Fruit fly (Drosophila melanogaster): ENCODE measurements around the gene CG42846.

The CG42846 gene

DNA sequence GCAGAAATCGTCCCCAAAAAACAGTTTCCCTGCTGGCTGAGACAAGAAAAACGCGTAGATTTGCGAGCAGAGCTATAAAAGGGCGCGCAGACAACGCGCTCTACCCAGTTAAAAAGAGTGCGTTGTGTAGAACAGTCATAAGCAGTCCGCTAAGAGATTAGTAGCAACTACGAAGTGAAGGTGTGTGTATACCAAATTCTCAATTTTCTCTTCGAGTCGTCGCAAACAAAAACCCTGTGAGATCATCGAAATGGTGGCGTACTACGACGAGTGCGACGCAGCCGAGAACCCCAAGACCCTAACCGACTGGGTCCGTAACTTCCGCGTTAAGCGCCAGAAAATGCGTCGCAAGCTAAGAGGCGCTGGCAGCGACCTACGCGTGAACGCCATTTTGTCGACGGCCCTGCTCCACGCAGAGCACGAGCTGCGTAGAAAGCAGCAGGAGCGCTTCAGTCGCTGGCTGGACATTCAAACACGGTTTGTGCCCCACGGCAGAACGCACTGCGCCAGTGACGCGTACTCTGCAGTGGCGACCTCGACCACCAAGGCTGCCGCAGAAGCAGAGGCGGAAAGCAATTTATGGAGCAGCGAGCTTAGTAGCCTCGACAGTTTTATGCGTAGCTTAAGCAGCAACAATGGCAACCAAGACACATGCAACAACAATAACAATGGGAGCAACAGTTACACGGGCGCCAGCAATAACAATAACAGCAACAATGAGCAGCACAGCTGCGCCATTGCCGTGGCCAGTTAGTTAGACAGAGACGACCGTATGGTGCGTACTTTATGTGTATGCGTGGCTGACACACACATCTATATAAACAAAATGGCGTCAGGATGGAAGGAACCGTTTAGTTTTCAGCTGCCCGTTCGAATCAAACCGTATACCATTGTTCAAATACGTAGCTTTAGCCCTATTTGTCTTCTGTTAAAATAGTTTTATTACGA lies 7.1 kb downstream of the CG42846 start (continued):
- peak; percentile 6; the same call in 1 of the 2 replicates for TF ChIP-seq CG1024 (GFP tag; IDR thresholded peaks at IDR 0.05)
- no peak for TF ChIP-seq gsb-n (tag; optimal IDR thresholded peaks at IDR 0.05)
- no peak for TF ChIP-seq CG6765 (GFP tag; optimal IDR thresholded peaks at IDR 0.05)
- no peak for TF ChIP-seq sima (GFP tag; optimal IDR thresholded peaks at IDR 0.05)
- no peak for TF ChIP-seq aop (GFP tag; IDR thresholded peaks at IDR 0.05)
- peak; percentile 52 for TF ChIP-seq CG18619 (GFP tag; optimal IDR thresholded peaks at IDR 0.05)
- TF ChIP-seq repo (GFP tag; optimal IDR thresholded peaks at IDR 0.05): no peak
- no peak for TF ChIP-seq Max (GFP tag; optimal IDR thresholded peaks at IDR 0.05)
- no peak for TF ChIP-seq hb (GFP tag; IDR thresholded peaks at IDR 0.05; ENCODE audit: partially characterized antibody)
- peak in 1 of 2 experiments; percentile 46 for TF ChIP-seq crp (GFP tag; optimal IDR thresholded peaks at IDR 0.05)
- no peak for TF ChIP-seq row (GFP tag; IDR thresholded peaks at IDR 0.05)
- no peak for TF ChIP-seq nau (GFP tag; optimal IDR thresholded peaks at IDR 0.05)
- peak; percentile 49 for TF ChIP-seq Hmr (GFP tag; optimal IDR thresholded peaks at IDR 0.05)
- peak; percentile 64 for TF ChIP-seq CG34376 (GFP tag; optimal IDR thresholded peaks at IDR 0.05)
- TF ChIP-seq CG10979 (tag; optimal IDR thresholded peaks at IDR 0.05): no peak
- TF ChIP-seq cad (GFP tag; optimal IDR thresholded peaks at IDR 0.05): no peak
- TF ChIP-seq CG30020 (tag; optimal IDR thresholded peaks at IDR 0.05): no peak
- TF ChIP-seq bcd (GFP tag; optimal IDR thresholded peaks at IDR 0.05): no peak
- no peak for TF ChIP-seq grn (GFP tag; optimal IDR thresholded peaks at IDR 0.05)
- no peak for TF ChIP-seq CG7745 (tag; optimal IDR thresholded peaks at IDR 0.05)
- peak; percentile 46; the same call in 1 of the 3 replicates for TF ChIP-seq B-H1 (GFP tag; IDR thresholded peaks at IDR 0.05)
- no peak for TF ChIP-seq CG4707 (GFP tag; optimal IDR thresholded peaks at IDR 0.05)
- TF ChIP-seq CG1529 (GFP tag; optimal IDR thresholded peaks at IDR 0.05): no peak
- TF ChIP-seq Bdp1 (GFP tag; optimal IDR thresholded peaks at IDR 0.05): peak; percentile 20
- no peak for TF ChIP-seq az2 (GFP tag; optimal IDR thresholded peaks at IDR 0.05)
- peak; percentile 40 for TF ChIP-seq CG6813 (GFP tag; optimal IDR thresholded peaks at IDR 0.05)
- TF ChIP-seq CG11247 (GFP tag; IDR thresholded peaks at IDR 0.05): peak; percentile 51; the same call in 1 of the 2 replicates
- peak; percentile 63; the same call in 1 of the 2 replicates for TF ChIP-seq cas (GFP tag; IDR thresholded peaks at IDR 0.05)
- peak; percentile 2 for TF ChIP-seq HmgZ (tag; optimal IDR thresholded peaks at IDR 0.05)
- no peak for TF ChIP-seq CG3995 (GFP tag; optimal IDR thresholded peaks at IDR 0.05)
- no peak for TF ChIP-seq mam (GFP tag; optimal IDR thresholded peaks at IDR 0.05)
- no peak for TF ChIP-seq CG18764 (GFP tag; optimal IDR thresholded peaks at IDR 0.05)
- no peak for TF ChIP-seq TFAM (GFP tag; optimal IDR thresholded peaks at IDR 0.05)
- no peak for TF ChIP-seq CG2889 (GFP tag; IDR thresholded peaks at IDR 0.05)
- TF ChIP-seq dmrt11E (tag; optimal IDR thresholded peaks at IDR 0.05): no peak
- no peak for TF ChIP-seq zen2 (GFP tag; IDR thresholded peaks at IDR 0.05; ENCODE audit: partially characterized antibody)
- TF ChIP-seq Asciz (GFP tag; optimal IDR thresholded peaks at IDR 0.05): no peak
- no peak for TF ChIP-seq CG11560 (tag; IDR thresholded peaks at IDR 0.05)
- no peak for TF ChIP-seq gcm2 (GFP tag; optimal IDR thresholded peaks at IDR 0.05)
- no peak for TF ChIP-seq fd96Cb (tag; optimal IDR thresholded peaks at IDR 0.05)
- TF ChIP-seq inv (GFP tag; IDR thresholded peaks at IDR 0.05; ENCODE audit: partially characterized antibody): 0 out of 2 replicates have a peak, but pooled peaks have one; percentile 19
- TF ChIP-seq CG18599 (GFP tag; optimal IDR thresholded peaks at IDR 0.05): peak; percentile 28
- no peak for TF ChIP-seq CG1792 (GFP tag; optimal IDR thresholded peaks at IDR 0.05)
- TF ChIP-seq CG17361 (GFP tag; IDR thresholded peaks at IDR 0.05): no peak
- TF ChIP-seq CG4854 (GFP tag; optimal IDR thresholded peaks at IDR 0.05): no peak
- no peak for TF ChIP-seq GATAe (GFP tag; conservative IDR thresholded peaks at IDR 0.05)
- TF ChIP-seq ash1 (GFP tag; optimal IDR thresholded peaks at IDR 0.05): no peak
- TF ChIP-seq CG9797 (GFP tag; optimal IDR thresholded peaks at IDR 0.05): no peak

Data from whole organism, embryonic.